Fruit fly (Drosophila melanogaster) ovary, adult (tissue): ENCODE measurements around the gene Spn38F.

ENCODE experiments used
- CG17801 ChIP-seq: fragments of 200-800 bp; optimal IDR thresholded peaks from 2 replicates; lab custom pipeline; 2019; ENCODE audit warnings: missing biosample characterization, mild to moderate bottlenecking, missing genetic modification characterization, moderate library complexity; ENCODE audit not compliant: partially characterized antibody

Gene Spn38F

DNA sequence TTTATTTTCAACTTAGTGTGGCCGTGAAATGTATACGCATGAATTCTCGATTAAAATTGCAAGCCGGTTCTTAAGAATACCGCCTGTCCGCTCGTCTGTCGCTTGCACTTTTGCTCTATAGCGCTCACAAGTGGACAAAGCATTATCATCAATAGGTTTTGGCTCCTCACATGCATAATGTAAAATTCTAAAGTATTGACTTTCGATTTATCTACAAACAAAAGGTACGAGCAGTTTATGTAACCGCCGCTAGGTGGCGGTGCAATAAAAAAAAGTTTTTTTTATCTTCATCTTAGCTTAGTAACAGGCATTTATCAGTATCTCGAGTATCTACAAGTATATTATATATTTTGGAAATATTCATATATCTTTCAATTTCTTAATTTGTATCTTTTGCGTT, 11.6 kb downstream of the Spn38F start:
- no peak for TF ChIP-seq CG17801 (GFP tag; lab: Kevin White, UChicago)

DNA sequence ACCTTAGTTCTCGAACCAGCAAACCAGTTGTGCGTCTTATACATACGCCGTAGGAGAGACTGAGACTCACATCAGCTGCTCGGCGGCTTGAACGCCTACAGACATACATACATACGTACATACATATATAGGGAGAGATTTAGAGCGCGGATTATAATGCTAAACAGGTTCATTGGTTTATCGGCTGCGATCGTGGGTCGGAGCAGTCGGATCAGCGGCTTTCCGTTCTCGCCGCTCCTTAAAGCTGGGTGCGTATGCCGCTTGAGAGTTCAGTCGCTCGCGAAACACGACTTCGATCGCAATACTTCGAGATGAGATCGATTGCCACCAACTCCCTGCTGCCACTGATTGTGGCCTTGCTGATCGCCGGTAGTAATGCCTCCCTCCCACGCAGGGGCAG, 12.5 kb downstream of the Spn38F start:
- no peak for TF ChIP-seq CG17801 (GFP tag; lab: Kevin White, UChicago)

DNA sequence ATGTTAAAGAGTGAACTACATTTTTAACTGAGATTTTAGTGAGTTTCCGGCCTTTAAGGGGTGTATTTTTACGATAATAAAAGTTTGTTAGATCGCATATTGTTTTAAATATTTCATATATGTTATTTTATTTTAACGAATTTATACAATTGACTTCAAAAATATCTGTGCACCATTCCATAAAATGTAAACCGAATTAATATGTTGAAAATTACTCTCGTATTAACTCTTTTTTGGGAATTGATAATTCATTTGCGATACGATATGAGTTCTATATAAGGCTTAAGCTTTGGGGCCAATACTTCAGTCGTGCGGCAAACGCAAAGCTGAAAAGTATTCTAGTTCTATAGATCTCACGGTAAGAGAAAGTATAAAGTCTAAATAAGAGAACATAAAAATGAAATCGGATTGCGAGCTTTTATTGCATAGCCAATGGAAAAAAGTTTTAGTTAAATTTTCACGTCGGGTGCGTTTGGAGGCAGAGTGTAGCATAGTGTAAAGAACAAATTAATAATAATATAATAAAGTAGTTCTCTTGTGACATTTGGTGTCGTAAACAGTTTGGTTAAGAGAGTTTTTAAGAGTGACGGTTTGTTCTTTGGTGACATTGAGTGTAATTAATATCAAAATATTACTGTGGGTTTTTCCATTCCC, 13.5 kb downstream of the Spn38F start:
- no peak for TF ChIP-seq CG17801 (GFP tag; lab: Kevin White, UChicago)

DNA sequence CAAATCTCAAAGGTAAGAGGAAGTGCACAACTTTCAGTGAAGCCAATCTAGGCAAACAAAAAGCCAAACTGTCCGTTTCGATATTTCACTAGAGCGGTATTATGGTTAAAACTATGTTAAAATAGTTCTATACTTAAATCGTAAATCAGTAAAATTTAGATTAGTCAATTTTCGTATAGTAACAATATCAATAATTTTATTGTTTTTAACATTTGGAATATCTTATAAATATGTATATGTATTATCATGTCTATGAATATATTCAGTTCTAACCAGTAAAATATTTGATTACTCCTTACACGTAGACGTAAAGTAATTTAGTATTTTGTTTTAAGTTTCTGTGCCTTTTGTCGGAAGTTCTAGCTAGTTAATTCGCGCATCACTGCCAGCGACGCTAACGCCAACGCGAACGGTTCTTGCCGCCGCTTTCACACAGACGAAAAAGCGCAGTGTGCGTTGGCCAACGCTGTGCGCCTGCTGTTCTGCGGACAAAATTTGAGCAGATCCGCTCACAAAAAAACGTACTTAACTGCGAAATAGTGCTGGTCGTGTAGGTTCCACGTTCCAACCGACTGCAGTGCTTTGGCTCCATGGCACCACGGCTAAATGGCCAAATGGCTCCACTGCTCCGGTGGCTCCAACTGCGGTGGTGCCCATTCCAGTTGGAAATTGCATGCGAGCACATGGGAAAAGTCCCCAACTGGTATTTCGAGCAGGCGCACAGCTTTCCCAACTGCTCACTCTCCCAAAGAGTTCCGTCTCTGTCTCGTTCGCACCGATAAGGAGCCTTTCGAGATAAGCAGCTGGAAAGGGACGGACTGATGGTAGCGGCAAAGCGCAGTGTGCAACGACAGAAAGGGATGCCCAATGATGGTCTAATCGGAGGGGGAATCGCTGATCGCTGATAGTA, 14.3 kb downstream of the Spn38F start:
- TF ChIP-seq CG17801 (GFP tag; lab: Kevin White, UChicago) = peak; percentile 55

DNA sequence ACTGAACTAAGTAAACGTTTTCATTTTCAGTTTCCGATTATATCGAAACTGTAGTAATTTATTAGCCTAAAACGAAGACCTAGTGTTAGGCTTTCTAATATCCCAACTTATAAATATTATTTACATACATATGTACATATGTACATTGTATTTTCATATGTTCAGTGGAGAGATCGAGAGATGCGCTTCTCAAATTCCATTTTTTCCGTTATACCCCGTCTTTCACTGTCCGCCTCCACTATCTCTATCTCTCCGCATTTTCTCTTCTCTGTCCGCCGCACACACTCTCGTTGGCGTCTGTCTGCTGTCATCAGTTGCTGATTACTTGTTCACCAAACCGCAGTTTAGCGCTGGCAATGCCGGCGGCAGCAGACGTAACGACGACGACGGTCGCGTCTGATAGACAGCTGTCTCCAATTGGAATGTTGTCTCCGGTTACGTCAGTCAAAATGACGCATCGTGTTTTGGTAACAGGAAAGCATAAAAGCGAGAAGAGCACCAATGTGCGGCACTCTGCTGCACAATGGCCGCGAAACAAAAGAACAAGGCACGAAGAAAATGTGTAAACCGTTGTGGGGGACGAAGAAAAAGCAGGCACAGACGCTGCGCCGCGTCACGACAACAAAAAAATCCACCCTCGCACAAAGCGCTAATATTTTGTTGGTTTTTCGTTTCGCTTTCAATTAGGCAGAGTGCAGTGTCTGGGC, 15.1 kb downstream of the Spn38F start, which contains the start of gene CG9331:
CG9331 (plus strand) TSS at position 340 of the 707 bp plus-strand sequence.
- no peak for TF ChIP-seq CG17801 (GFP tag; lab: Kevin White, UChicago)

DNA sequence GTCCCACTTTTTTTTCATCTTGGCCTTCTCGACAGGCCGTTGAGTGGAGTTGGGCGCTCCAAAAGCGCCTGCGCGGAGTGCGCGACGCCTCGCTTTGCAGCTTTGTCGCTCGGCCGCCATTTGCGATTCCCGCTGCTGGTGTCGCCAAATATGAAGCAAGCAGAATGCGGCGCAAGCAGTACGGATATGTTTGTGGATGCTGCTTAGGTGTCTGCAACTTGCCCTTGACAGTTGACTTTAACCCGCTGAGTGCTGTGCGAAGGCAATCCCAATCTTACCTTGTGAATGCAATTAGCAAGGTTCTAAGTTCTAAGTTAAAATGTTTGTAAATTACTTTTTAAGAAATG, 15.8 kb downstream of the Spn38F start:
- TF ChIP-seq CG17801 (GFP tag; lab: Kevin White, UChicago) = no peak

DNA sequence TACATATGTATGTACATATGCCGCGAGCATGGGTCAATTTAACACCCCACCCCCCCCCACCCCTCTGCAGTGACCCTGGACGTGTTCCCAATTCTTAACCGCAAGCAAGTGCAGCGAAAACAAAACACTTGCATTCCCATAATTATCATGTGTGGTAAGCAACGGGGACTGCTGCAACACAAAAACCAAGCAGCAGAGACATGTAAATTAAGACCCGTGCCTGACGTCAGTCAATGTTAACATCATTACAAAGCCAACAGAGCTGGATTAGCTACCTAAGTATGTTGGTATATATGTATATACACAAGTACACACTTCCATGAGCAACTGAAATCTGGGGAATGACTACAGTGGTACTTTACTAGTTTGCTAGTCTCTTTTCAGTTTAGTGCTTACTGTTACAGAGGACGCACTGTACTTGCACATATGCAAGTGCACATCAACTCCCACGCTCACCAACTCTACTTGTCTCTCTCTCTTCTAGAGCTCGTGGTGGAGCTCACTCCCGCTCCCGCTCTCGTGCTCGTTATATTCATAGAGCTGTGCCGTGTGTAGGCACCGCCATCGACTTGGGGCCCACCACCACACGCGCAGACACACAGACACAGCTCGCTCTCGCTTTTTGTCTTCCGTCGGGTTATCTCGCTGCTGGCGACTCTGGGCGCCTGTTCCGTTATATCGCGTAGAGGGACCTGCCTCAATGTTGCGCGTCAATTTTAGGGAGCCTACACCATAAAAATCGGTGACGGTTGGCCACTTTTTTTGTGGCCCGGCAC, 16.3 kb downstream of the Spn38F start:
- TF ChIP-seq CG17801 (GFP tag; lab: Kevin White, UChicago) = peak; percentile 50

DNA sequence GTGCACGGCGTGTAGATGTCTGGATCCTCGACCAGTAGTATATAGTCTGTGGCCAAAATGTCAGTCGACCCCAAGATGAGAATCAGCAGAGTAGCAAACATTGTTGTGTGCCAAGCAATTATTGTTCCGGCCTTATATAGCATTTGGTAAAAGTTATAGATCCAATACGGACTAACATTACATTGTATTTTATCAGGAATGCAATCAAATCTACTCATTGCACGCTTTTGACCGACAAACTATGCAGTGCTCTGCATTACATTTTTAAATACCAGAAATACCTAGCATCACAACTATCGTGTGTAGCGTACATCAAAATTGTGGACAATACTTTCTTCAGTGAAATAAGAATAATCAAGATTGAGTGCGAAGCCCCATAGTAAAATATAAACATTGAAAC, 17.0 kb downstream of the Spn38F start, which contains the start of gene CheB38c:
CheB38c (minus strand) TSS at position 101 of the 400 bp plus-strand sequence.
- no peak for TF ChIP-seq CG17801 (GFP tag; lab: Kevin White, UChicago)

DNA sequence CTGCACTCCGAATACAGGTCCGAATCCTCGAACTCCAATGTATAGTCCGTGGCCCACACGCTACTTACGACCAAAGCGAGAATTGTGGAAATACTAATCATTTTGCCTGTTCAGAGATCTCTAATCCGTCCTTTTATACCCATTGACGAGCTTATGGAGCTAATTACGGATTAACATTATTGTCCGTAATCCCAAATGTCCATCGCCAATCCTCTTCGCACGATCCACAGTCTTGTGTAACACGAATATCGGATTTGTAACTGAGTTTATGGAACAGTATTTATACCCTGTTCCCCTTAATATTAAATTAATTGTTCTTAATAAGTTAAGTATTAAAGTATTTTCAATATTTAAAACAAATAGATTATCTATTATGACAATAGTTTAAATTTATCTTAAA, 19.4 kb downstream of the Spn38F start, which contains the start of gene CheB38a:
CheB38a (minus strand) TSS at position 101 of the 400 bp plus-strand sequence.
- no peak for TF ChIP-seq CG17801 (GFP tag; lab: Kevin White, UChicago)

DNA sequence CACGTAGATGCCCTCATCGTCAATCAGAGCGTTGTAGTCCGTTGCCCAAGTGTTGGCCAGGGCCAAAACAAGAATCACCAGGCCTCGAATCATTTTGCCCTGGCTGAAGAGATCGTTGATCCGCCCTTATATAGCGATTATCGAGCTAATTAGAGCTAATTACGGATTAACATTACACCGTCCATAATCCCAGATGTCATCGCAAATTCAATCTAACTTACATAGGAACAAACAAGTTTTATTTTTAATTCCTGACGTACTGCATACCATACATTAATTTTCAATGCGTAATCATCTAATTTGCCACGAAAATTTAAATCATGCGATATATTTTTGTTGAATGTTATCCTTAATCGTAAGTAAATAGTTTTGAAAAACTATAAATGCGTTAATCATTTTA, 20.6 kb downstream of the Spn38F start, which contains the start of gene CheB38b:
CheB38b (minus strand) TSS at position 101 of the 400 bp plus-strand sequence.
- TF ChIP-seq CG17801 (GFP tag; lab: Kevin White, UChicago) = no peak

DNA sequence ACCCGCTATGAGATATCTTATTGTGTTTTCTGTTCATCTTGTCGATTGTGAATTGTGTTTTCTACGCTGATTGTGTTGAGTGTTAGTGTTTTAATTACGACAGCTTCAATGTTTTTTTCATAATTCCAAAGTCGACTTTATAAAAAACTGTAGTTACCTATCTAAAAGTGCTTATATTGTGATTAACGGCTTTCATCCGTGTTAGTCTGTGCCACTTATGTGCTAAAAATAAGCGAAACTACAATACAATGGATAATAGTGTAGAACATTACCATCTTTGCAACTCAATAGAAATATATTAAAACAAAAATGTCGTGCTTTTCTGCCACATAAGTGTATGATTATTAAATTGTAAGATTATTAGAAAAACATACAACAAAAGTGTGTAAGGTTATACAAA, 21.6 kb downstream of the Spn38F start, which contains the start of gene CG33322:
CG33322 (minus strand) TSS at position 101 of the 400 bp plus-strand sequence.
- no peak for TF ChIP-seq CG17801 (GFP tag; lab: Kevin White, UChicago)

DNA sequence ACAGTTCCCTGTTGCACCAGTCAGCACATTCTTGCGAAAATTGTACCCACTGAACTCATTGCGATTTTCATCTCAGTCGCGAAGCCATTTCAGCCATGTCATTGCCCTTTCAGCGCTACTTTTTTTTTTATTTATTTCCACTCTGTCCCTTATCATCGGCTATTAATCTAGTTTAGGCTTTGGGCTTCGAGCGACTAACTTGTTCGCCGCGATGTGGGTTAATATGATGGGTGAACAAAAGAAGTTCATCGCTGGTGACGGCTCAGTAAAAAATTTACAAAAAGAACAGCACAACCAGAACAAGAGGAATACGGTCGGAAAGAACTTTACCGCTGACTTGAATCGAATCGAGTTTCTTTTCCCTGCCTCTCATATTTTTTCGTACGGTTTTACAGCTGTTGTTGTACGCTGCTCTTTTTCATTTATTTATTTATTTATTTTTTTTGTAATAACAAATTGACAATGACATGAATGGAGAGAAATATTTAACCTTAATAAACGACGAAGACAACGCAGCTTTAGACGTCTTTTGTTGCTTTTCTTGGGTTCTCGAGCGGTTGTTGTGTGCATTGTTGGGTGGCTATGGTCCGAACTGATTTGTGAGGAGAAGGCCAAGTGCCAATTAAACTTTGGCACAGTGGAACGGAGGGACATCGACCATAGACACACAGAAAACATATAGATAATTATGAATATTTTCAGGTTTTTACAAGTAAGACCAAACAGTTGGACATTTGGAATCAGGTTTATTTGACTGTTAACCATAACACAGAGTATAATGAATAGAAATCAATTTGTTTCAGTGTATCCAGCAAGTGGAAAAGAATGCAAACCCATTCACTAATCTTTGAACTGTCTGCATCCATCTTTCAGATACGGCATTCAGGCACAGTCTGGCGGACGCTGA, 25.2 kb downstream of the Spn38F start:
- TF ChIP-seq CG17801 (GFP tag; lab: Kevin White, UChicago) = peak; percentile 40

DNA sequence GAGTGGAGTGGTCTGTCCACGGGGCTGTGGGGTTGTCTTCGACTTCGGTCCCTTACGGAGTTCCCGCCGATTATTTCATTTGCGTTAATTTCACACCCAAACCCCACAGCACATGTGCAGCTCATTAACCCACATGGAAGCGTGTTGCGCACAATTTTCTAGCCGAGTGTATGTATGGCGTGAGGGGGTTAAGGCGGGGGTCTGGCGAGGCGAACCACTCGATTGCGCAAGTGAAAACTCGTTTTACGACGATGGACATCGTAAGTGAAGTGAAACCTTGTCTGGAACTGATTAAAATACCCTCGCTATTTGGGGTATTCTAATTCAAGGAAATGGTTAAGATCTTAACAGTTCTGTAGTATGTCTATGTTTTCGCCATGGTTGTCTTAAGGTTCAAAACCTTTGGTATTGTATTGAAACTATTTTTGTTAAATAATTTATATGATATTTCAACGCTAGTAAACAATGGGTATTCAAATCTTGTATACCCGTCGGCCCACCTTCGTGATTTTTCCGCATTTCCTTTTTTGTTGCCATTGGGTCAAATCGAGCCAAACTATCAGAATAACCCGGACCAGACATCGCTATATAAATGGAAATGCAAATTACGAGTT, 26.6 kb downstream of the Spn38F start:
- TF ChIP-seq CG17801 (GFP tag; lab: Kevin White, UChicago) = no peak
